Fruit fly (Drosophila melanogaster): Measurements from ENCODE around the gene tal-1A.

Gene tal-1A

DNA sequence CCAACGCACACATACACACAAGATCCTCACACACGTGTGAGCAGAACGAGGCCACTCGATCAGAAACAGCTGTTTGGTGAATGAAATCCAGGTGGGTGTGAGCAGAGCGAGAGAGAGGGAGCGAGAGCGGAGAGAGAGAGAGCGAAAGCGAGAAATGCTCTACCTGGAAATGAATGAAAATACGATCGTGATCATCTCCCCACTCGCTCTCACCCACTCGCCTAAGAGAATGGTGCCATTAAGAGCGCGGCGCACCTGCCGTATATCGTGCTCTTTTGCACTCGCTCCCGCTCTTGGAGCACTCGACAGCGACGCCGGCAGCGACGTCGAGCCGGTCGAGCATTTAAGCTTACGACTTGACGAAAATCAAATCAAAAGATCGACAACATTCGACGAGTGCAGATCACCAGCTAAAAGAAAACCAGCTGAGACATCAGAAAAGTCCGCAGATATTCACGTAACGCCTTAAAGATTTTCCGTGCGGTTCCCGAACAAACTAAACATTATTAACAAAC is at the start of gene tal-1A, which contains the start of the genes tal-2A, tal-3A and tal-AA:
Gene tal-1A, plus strand, starts transcription at position 374 of the 515 bp plus-strand sequence.
Gene tal-2A, plus strand, starts transcription at position 374 of the 515 bp plus-strand sequence.
Gene tal-3A, plus strand, starts transcription at position 374 of the 515 bp plus-strand sequence.
Gene tal-AA, plus strand, starts transcription at position 374 of the 515 bp plus-strand sequence.
- peak; percentile 66 for TF ChIP-seq CG32121 (GFP tag; IDR thresholded peaks at IDR 0.05)
- TF ChIP-seq CG15710 (tag; optimal IDR thresholded peaks at IDR 0.05), result no peak
- TF ChIP-seq Ets98B (GFP tag; IDR thresholded peaks at IDR 0.05), result peak; percentile 68; the same call in 1 of the 2 replicates
- TF ChIP-seq CG8159 (tag; optimal IDR thresholded peaks at IDR 0.05), result no peak
- peak; percentile 73 for TF ChIP-seq EcR (GFP tag; optimal IDR thresholded peaks at IDR 0.05)
- TF ChIP-seq gl (tag; optimal IDR thresholded peaks at IDR 0.05), result peak; percentile 14
- peak; percentile 75 for TF ChIP-seq Pif1B (GFP tag; optimal IDR thresholded peaks at IDR 0.05)
- TF ChIP-seq fd96Ca (GFP tag; IDR thresholded peaks at IDR 0.05), result peak; percentile 73
- peak; percentile 29 for TF ChIP-seq Snoo (tag; optimal IDR thresholded peaks at IDR 0.05)
- TF ChIP-seq CG10348 (GFP tag; IDR thresholded peaks at IDR 0.05), result no peak
- peak; percentile 69 for TF ChIP-seq CG12605 (GFP tag; IDR thresholded peaks at IDR 0.05)
- peak; percentile 47 for TF ChIP-seq Pif1A (GFP tag; optimal IDR thresholded peaks at IDR 0.05)

DNA sequence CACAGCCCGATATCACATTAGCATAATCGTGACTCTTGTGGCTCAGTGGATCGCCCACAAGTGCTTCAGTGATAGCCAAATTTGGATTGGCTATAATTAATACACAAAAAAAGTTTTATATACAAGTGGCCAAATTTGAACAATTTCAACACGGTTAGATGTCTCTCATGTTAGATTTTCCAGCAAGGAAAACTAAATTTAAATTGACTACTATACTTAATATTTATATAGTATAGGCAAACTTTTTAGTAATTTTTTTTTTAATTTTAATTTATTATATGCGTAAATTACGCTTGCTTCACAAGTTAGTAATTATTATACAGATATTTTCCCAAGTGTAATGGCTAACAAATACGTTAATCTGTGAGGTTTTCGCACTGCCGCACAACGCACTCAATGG is 47.9 kb upstream of the tal-1A start:
- TF ChIP-seq D1 (tag; optimal IDR thresholded peaks at IDR 0.05), result no peak
- no peak for TF ChIP-seq CG10348 (GFP tag; IDR thresholded peaks at IDR 0.05)
- peak; percentile 37 for TF ChIP-seq CG8159 (tag; optimal IDR thresholded peaks at IDR 0.05)
- TF ChIP-seq Pif1B (GFP tag; optimal IDR thresholded peaks at IDR 0.05), result no peak

DNA sequence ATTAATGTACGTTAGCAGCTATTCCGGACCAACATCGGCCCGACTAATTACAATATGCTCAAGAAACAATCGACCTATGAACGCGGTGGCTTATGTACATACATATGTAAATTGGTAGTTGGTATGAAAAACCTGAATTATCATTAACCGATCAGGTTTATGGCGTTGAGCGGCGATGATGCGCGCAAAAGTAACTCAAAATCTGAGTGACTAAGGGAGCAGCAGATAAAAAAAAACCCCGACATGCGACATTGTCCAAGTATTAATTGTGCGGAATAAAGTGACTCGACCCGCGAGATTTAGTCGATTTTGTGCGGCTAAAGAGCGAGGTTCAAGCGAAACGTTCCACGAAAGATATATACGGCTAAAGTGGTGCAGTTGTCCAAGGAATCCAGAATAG is 47.5 kb upstream of the tal-1A start, which contains the start of gene CG9312:
Gene CG9312, plus strand, starts transcription at position 301 of the 400 bp plus-strand sequence.
- TF ChIP-seq rn (GFP tag; IDR thresholded peaks at IDR 0.05) (no peak), EcR (GFP tag; optimal IDR thresholded peaks at IDR 0.05) (peak; percentile 25)

DNA sequence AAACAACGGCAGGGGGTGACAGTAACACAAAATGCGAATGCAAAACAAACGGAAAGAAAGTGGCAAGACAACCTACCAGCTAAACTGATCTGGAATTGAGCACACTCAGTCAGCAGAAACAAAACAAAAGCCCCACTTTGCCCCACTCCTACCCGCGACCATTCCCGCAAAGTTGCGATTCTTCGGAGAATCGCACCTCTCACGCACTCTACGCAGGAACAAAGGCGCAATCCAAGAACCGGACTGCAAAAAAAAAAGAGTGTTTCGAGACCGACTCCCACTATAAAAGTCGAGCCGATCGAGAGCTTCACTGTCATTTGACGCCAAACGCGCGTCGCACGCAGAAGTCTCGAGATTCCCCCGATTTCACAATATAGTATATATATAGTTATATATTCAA is 45.7 kb upstream of the tal-1A start, which contains the start of gene Cht5:
Gene Cht5, plus strand, starts transcription at position 311 of the 400 bp plus-strand sequence.
- peak; percentile 23; the same call in 1 of the 3 replicates for TF ChIP-seq CG4496 (GFP tag; IDR thresholded peaks at IDR 0.05)
- TF ChIP-seq CG10348 (GFP tag; IDR thresholded peaks at IDR 0.05), result no peak
- no peak for TF ChIP-seq Pif1A (GFP tag; optimal IDR thresholded peaks at IDR 0.05)
- TF ChIP-seq D1 (tag; optimal IDR thresholded peaks at IDR 0.05), result no peak
- no peak for TF ChIP-seq CG8301 (tag; optimal IDR thresholded peaks at IDR 0.05)
- TF ChIP-seq fd96Ca (GFP tag; IDR thresholded peaks at IDR 0.05), result 0 out of 3 replicates have a peak, but pooled peaks have one; percentile 36
- TF ChIP-seq CG32121 (GFP tag; IDR thresholded peaks at IDR 0.05), result no peak
- peak; percentile 36 for TF ChIP-seq EcR (GFP tag; optimal IDR thresholded peaks at IDR 0.05)

DNA sequence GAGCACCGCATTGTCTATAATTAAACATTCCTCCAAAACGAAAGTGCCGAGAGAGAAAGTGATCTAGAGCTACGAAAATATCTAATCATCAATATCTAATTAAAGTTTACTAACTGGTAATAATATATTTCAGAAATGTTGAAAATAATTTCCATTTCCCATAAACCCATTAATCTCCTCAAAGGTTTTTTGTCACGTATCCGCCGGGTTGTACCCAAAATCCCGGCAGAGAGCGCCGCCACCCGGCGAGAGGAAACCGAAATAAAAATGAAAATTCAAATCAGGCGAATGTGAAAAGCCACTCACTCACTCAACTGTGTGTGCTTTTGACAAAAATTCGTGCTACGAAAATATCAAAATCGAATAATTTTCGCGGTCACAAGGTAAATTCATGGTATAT is 41.7 kb upstream of the tal-1A start, which contains the start of gene CG9297:
Gene CG9297, plus strand, starts transcription at position 301 of the 400 bp plus-strand sequence.
- TF ChIP-seq Ets98B (GFP tag; IDR thresholded peaks at IDR 0.05) (no peak), rn (GFP tag; IDR thresholded peaks at IDR 0.05) (no peak), CG32121 (GFP tag; IDR thresholded peaks at IDR 0.05) (no peak), D1 (tag; optimal IDR thresholded peaks at IDR 0.05) (no peak), CG14655 (GFP tag; optimal IDR thresholded peaks at IDR 0.05) (no peak)

DNA sequence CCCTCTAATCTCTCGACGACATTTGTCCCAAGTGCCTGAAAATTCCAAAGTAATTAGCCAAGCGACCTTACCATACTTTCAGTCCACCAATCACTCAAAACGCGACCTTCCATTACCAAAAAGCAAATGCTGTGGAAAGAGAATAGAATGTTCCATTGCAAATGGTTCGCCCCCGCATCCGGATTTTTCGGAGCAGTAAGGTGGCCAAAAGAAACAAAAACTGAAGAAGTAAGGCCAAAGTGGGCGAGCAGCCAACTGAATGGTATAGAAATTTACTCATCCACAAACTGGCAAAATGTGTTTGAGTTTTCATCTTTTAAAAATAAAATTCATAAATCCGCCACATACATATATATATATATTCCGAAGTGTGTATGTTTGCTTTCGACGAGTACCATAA is 39.6 kb upstream of the tal-1A start:
- TF ChIP-seq CG13204 (GFP tag; optimal IDR thresholded peaks at IDR 0.05), result no peak
- TF ChIP-seq CG32121 (GFP tag; IDR thresholded peaks at IDR 0.05), result no peak
- TF ChIP-seq CG9948 (tag; optimal IDR thresholded peaks at IDR 0.05), result no peak
- no peak for TF ChIP-seq D1 (tag; optimal IDR thresholded peaks at IDR 0.05)
- no peak for TF ChIP-seq CG4496 (GFP tag; IDR thresholded peaks at IDR 0.05)
- TF ChIP-seq CG15710 (tag; optimal IDR thresholded peaks at IDR 0.05), result no peak
- TF ChIP-seq CG10348 (GFP tag; IDR thresholded peaks at IDR 0.05), result no peak
- TF ChIP-seq CG14655 (GFP tag; optimal IDR thresholded peaks at IDR 0.05), result no peak
- no peak for TF ChIP-seq fd96Ca (GFP tag; IDR thresholded peaks at IDR 0.05)
- no peak for TF ChIP-seq CG34367 (tag; optimal IDR thresholded peaks at IDR 0.05)

DNA sequence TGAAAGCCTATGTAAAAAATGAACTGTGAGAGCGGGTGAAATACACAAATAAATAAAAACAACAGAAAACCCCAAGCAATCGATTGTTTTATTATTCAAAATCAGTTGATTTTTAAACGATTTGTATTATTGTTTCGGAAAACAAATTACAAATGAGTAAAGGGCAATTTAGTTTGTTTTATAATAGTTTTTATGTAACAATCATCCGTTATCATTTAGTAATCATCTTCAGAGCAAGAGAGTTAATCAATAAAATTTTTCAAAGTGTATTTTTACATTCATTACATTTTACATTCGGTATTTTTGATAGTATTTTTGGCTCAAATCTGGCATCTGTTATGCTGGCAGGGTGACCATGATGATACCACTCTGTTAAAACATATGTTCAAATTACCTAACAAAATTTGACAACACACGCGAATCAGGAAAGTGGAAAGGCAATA is 33.6 kb upstream of the tal-1A start, which contains the start of the genes CG42375 and CG9288:
Gene CG42375, plus strand, starts transcription at position 384 of the 443 bp plus-strand sequence.
Gene CG9288, plus strand, starts transcription at position 384 of the 443 bp plus-strand sequence.
- no peak for TF ChIP-seq CG15710 (tag; optimal IDR thresholded peaks at IDR 0.05)
- TF ChIP-seq CG8301 (tag; optimal IDR thresholded peaks at IDR 0.05), result peak; percentile 82
- peak; percentile 58 for TF ChIP-seq Pif1A (GFP tag; optimal IDR thresholded peaks at IDR 0.05)
- peak; percentile 76 for TF ChIP-seq CG17806 (tag; optimal IDR thresholded peaks at IDR 0.05)
- no peak for TF ChIP-seq EcR (GFP tag; optimal IDR thresholded peaks at IDR 0.05)
- TF ChIP-seq Pif1B (GFP tag; optimal IDR thresholded peaks at IDR 0.05), result peak; percentile 42
- TF ChIP-seq D1 (tag; optimal IDR thresholded peaks at IDR 0.05), result peak; percentile 52
- TF ChIP-seq CG14655 (GFP tag; optimal IDR thresholded peaks at IDR 0.05), result peak; percentile 83
- TF ChIP-seq fd96Ca (GFP tag; IDR thresholded peaks at IDR 0.05), result no peak
- TF ChIP-seq rn (GFP tag; IDR thresholded peaks at IDR 0.05), result peak; percentile 32; the same call in 1 of the 2 replicates
- peak; percentile 30 for TF ChIP-seq gl (tag; optimal IDR thresholded peaks at IDR 0.05)
- peak; percentile 46; the same call in 1 of the 3 replicates for TF ChIP-seq CG4496 (GFP tag; IDR thresholded peaks at IDR 0.05)
- TF ChIP-seq CG8159 (tag; optimal IDR thresholded peaks at IDR 0.05), result peak; percentile 78
- peak; percentile 80 for TF ChIP-seq CG32121 (GFP tag; IDR thresholded peaks at IDR 0.05)
- TF ChIP-seq Ets98B (GFP tag; IDR thresholded peaks at IDR 0.05), result 0 out of 2 replicates have a peak, but pooled peaks have one; percentile 38
- TF ChIP-seq CG13204 (GFP tag; optimal IDR thresholded peaks at IDR 0.05), result no peak

Measured in whole organism, pupa.